Worm (Caenorhabditis elegans): ENCODE measurements around the gene mbr-1.

Gene mbr-1

DNA sequence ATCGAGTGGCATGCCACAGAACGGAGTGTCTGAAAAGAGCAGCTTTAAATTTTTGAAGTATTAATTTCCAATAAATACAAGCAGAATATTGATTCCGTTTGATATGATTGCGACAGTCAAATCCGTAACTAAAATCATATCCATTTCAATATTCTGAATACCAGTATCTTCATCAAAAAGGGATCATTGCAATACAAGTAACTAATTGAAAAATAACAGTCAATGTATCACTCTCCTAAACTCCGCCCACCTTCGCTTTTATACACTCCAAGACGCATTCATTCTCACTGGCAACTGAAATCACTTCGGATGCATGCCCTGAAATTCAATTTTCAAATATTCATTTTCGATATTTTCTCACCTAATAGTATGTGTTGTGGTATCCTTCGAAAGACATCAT, 31.5 kb upstream of the mbr-1 start, which contains the start of gene R07A4.3:
R07A4.3 (plus strand) TSS at position 301 of the 400 bp plus-strand sequence.
- TF ChIP-seq W03F9.2 (tag; optimal IDR thresholded peaks at IDR 0.05) (no peak), him-1 (tag; optimal IDR thresholded peaks at IDR 0.05) (no peak), dao-5 (tag; optimal IDR thresholded peaks at IDR 0.05) (no peak)

DNA sequence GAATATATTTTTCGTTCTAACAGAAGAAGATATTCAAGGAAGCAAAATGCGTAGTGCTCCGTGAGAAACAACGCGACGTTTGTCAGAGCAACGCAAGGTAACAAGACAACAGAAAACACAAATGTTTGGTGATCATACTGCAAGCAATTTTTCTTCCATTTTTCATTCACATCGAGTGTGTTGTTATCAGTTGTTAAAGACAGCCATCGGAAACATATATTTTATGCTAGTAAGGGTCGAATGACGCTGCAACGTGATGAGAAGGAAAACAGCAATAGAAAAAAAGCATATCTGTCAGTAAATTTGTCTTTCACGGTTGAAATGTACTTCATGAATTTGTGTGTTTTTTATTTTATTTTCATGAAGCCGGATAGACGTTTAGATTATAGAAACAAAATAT, 26.3 kb upstream of the mbr-1 start:
- TF ChIP-seq dao-5 (tag; optimal IDR thresholded peaks at IDR 0.05) = no peak
- no peak for TF ChIP-seq him-1 (tag; optimal IDR thresholded peaks at IDR 0.05)
- TF ChIP-seq W03F9.2 (tag; optimal IDR thresholded peaks at IDR 0.05) = no peak

DNA sequence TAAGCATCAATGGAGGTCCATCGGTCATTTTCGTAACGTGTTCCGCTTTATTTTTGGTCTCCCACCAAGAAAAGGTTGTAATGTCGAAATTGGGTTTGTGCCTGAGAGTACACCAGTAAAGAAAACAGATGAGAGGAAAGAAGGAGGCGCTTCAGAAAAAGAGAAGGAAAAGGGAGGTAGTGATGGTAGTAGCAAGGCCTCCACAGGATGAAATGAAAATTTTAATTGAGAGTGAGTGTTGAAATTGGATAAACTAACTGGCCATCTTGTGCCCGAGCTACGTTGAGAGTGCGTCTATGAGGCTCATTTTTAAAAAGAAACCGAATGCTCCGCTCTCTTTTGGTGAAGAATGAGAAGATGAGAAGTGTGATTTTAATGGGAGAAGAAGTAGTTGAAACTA, 24.5 kb upstream of the mbr-1 start, which contains the start of gene R07A4.2:
R07A4.2 (minus strand) TSS at position 101 of the 400 bp plus-strand sequence.
- TF ChIP-seq dao-5 (tag; optimal IDR thresholded peaks at IDR 0.05) = no peak
- no peak for TF ChIP-seq W03F9.2 (tag; optimal IDR thresholded peaks at IDR 0.05)
- no peak for TF ChIP-seq him-1 (tag; optimal IDR thresholded peaks at IDR 0.05)

DNA sequence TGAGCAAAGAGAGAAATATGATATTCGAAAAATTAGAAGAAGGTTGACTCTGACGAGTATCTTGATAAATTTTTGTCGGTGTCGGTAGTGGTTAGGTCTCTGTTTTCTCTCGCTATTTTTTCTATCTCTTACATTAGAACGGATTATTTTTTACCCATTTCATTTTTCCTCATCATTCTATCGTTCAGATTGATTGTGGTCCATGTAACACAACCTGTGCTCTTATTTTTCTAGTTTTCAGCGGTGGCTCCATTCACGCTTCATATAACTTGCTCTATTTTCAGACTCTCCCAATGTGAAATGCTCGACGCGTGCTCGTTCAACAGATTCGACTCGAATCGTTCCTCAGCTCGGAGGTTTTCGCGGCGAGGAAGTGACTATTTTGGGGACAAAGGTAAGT, 12.2 kb upstream of the mbr-1 start, which contains the start of gene egl-36:
egl-36 (plus strand) TSS at position 301 of the 400 bp plus-strand sequence.
- TF ChIP-seq him-1 (tag; optimal IDR thresholded peaks at IDR 0.05) = no peak

DNA sequence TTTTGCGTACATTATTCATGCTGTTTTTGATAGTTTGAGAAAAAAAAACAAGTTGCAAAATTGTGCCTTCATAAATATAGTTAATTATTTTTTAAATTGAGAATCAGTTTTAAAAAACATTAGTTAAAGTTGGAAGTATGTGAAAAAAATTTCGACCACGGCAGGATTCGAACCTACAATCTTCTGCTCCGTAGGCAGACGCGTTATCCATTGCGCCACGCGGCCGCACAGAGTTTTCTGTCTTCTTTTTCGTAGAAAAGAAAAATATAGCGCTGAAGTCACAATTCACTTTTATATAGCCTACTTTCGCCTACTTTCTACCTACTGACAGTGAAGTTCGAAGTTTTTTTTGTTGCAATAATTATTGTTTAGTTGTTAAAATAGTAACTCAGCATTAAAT, 10.0 kb upstream of the mbr-1 start:
- TF ChIP-seq W03F9.2 (tag; optimal IDR thresholded peaks at IDR 0.05) (peak; percentile 13), him-1 (tag; optimal IDR thresholded peaks at IDR 0.05) (no peak)

DNA sequence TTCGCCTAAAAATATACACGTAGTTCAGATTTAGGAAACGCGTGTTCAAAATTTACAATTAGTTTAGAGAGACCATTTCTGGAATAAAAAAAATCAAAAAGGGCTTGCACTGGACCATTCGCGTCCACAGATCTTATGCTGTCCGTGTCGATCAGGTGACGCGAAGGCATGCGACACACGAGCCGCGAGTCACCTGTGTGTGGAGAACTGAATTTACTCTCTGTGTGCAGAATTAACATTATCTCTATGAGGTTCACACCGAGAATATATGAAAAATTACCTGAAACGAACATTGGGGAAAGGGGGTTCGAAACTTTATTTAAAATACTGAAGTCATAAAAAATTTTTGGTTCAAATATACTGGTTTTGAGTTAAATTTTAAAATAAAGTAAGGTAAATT, 5.8 kb upstream of the mbr-1 start:
- no peak for TF ChIP-seq dao-5 (tag; optimal IDR thresholded peaks at IDR 0.05)
- TF ChIP-seq him-1 (tag; optimal IDR thresholded peaks at IDR 0.05) = no peak
- no peak for TF ChIP-seq W03F9.2 (tag; optimal IDR thresholded peaks at IDR 0.05)

DNA sequence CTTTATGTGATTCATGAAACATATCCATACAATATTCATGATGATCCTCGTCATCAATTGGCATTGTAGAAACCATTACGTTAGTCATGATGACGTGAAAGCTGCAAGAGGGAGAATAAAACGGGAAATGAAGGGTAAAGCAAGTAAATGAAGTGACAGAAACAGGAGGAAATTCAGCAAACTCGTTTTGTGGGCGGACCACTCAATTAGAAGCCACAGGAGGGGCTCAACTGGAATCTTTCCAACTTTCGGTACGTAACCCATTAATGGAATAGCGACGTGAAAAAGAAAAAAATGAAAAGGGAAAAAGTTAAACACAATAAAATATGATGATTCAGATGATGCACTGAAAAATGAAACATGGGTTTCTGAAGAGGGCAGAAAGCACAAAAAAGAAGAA, 4.8 kb downstream of the mbr-1 start, which contains the start of gene T01C1.4:
T01C1.4 (minus strand) TSS at position 101 of the 400 bp plus-strand sequence.
- TF ChIP-seq him-1 (tag; optimal IDR thresholded peaks at IDR 0.05) (no peak), W03F9.2 (tag; optimal IDR thresholded peaks at IDR 0.05) (no peak), dao-5 (tag; optimal IDR thresholded peaks at IDR 0.05) (no peak)

DNA sequence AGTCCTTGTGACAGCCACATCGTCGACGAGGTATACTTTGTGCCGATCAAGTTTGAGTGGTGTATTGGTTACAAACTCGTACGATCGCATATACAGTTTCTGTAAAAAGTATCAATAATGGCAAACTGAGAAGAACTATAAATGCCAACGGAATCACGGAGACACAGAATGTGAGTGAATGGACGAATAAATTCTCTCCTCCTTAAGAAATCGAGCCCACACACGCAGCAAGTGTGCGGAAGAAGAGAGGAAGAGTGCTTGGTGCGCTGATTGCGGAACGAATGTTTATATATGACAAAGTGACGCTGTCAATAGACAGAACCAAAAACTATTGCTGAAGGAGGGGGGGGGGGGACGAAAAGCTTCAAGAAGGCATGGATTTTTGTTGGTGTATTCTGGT, 10.1 kb downstream of the mbr-1 start, which contains the start of gene rhgf-1:
rhgf-1 (minus strand) TSS at position 101 of the 400 bp plus-strand sequence.
- TF ChIP-seq dao-5 (tag; optimal IDR thresholded peaks at IDR 0.05) (no peak), him-1 (tag; optimal IDR thresholded peaks at IDR 0.05) (no peak), W03F9.2 (tag; optimal IDR thresholded peaks at IDR 0.05) (no peak)

DNA sequence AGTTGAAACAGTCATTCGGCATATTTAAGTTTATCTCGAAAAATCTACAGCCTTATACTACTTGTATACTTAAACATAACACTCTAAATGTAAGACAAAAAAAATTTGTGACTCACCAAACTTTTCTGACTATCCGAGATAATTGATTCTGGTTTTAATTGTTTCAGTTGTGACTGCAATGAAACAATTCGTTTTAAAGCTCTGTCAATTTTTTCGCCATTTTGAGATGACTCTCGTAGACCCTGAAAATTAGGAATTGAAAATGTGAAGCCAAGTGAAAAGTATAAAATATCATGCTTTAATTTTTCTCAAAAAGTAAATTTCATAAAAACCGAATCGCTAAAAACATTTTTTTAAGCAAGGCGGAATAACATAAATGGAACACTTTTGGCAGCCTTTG, 17.5 kb downstream of the mbr-1 start:
- TF ChIP-seq him-1 (tag; optimal IDR thresholded peaks at IDR 0.05) = no peak
- TF ChIP-seq W03F9.2 (tag; optimal IDR thresholded peaks at IDR 0.05) = no peak
- no peak for TF ChIP-seq dao-5 (tag; optimal IDR thresholded peaks at IDR 0.05)

DNA sequence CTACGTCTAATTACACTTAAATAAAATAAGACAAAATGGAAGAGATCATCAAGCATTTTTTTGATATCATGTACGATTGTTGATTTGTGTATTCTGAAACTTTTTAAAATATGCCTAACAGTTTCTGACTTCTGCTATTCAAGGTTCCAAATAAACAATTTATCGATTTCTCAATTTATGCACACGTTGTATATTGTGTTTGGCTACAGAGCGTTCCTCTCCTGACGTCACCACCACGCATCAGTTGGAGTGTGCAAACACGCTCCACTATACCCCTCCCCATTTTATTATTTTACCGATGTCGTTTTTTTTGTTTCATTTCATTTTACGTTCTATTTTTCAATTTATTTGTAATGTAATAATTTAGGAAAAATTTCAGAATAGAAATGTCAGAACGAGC, 26.9 kb downstream of the mbr-1 start, which contains the start of gene plpp-1.3:
plpp-1.3 (plus strand) TSS at position 380 of the 400 bp plus-strand sequence.
- no peak for TF ChIP-seq dao-5 (tag; optimal IDR thresholded peaks at IDR 0.05)
- no peak for TF ChIP-seq him-1 (tag; optimal IDR thresholded peaks at IDR 0.05)
- no peak for TF ChIP-seq W03F9.2 (tag; optimal IDR thresholded peaks at IDR 0.05)

DNA sequence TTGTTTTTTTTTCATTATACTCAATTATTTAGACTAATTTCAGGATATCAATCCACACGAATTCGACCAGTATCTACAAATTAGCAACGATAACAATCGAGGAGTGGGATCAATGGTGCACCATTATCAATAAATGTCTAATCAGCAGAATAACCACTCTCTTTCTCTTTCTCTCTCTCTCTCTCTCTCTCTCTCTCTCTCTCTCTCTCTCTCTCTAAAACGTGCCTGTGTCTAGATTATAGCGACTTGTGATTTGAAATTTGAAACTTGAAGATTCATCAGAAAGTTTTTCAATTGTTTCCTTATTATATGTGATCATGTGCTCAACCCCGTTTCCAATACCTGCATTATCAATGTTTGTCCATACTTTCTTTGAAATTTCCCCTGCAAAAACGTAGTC, 27.6 kb downstream of the mbr-1 start:
- TF ChIP-seq W03F9.2 (tag; optimal IDR thresholded peaks at IDR 0.05) = no peak
- TF ChIP-seq him-1 (tag; optimal IDR thresholded peaks at IDR 0.05) = no peak
- TF ChIP-seq dao-5 (tag; optimal IDR thresholded peaks at IDR 0.05) = no peak

DNA sequence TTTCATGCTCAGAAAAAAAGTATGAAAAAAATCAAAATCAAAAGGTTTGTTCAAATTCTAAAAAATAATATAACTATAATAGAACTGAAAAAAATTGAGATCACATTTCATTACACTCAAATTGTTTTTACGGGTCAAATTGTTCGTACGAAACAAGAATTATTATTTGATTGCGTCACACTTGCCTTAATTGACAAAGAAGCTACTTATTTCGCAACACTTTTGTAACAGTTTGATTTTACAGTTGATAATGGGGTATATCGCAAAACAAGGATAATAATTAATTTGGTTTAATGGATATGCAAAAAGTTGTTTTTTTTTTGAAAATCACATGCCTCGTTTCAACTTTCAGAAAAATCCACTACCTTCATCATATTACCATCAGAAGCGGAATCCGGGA, 29.8 kb downstream of the mbr-1 start:
- no peak for TF ChIP-seq him-1 (tag; optimal IDR thresholded peaks at IDR 0.05)
- no peak for TF ChIP-seq dao-5 (tag; optimal IDR thresholded peaks at IDR 0.05)
- TF ChIP-seq W03F9.2 (tag; optimal IDR thresholded peaks at IDR 0.05) = no peak

DNA sequence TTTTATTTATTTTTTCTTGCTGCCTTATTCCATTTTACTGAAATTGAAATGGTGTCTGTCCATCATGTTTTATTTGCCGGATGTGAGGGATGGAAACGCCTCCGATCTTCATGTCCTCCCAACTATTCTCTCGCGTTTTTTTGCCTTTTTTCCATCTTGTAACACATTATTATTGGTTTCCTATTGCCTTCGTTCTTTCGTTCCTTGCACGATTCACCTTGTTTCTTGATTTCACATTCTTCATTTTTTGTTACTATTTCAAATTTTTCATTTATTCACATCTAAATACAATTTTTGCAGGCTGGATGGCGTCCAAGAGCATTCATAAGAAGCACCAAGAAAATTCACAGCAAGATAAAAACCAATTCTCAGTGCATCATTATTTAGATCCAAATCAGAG, 30.2 kb downstream of the mbr-1 start, which contains the start of gene yap-1:
yap-1 (plus strand) TSS at position 301 of the 400 bp plus-strand sequence.
- no peak for TF ChIP-seq dao-5 (tag; optimal IDR thresholded peaks at IDR 0.05)
- TF ChIP-seq W03F9.2 (tag; optimal IDR thresholded peaks at IDR 0.05) = no peak
- no peak for TF ChIP-seq him-1 (tag; optimal IDR thresholded peaks at IDR 0.05)

DNA sequence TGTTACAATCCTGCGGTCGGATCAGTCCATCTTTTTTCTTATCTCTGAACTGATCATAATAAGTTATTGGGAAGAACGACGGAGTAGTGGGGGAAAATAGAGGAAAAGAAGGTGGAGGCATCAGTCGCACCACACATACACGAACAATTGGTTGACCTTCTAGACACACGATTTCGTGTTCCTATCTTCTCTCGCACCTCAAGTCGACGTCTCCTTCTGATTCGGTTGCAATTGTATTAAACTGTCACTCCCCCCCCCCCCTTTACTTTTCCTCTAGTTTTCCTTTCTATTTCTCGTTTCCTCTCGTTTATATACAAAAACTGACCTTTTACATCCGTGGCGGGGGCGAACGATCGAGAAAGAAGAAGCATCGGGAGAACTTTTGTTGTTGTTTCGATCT, 30.6 kb downstream of the mbr-1 start:
- TF ChIP-seq him-1 (tag; optimal IDR thresholded peaks at IDR 0.05) = no peak
- TF ChIP-seq W03F9.2 (tag; optimal IDR thresholded peaks at IDR 0.05) = no peak
- no peak for TF ChIP-seq dao-5 (tag; optimal IDR thresholded peaks at IDR 0.05)

DNA sequence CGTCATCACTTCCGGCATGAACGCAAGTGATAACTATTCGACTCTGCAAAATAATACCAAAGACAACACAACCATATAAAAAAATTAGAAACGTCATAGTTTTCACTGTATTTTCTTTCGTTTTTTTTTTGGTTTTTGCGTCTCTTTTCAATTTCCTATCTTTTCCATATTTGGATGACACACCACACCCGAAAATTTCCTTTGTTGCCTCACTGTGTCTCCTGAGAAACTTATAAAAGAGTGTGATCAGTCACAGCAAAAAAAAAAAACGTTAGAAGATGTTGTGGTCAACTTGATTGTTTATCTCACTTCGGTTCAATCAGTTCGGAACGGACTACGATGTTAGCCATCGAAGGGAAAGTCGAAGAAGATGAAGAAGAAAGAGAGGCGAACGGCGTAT, 32.1 kb downstream of the mbr-1 start:
- TF ChIP-seq dao-5 (tag; optimal IDR thresholded peaks at IDR 0.05) (no peak), W03F9.2 (tag; optimal IDR thresholded peaks at IDR 0.05) (no peak), him-1 (tag; optimal IDR thresholded peaks at IDR 0.05) (no peak)

Data from whole organism, L4/young adult.